Fruit fly (Drosophila melanogaster) whole organism, wandering third instar larva: Measurements from ENCODE around the gene GluRIIB.

Source experiments
- CG32264 ChIP-seq: fragments of 200-800 bp; sonication (Bioruptor generic); optimal IDR thresholded peaks from 2 replicates; lab custom pipeline; 2016; ENCODE audit warnings: missing biosample characterization, missing genetic modification characterization
- CrebA ChIP-seq: fragments of 200-800 bp; sonication (Bioruptor generic); optimal IDR thresholded peaks from 2 replicates; lab custom pipeline; 2016; ENCODE audit warnings: missing biosample characterization, mild to moderate bottlenecking, missing genetic modification characterization, borderline replicate concordance
- Dfd ChIP-seq: fragments of >200 bp; optimal IDR thresholded peaks from 2 replicates; lab custom pipeline; 2017; ENCODE audit warnings: missing biosample characterization, missing genetic modification characterization
- GATAd ChIP-seq: sonication (Bioruptor generic); optimal IDR thresholded peaks from 2 replicates; lab custom pipeline; 2016; ENCODE audit warnings: missing biosample characterization, missing genetic modification characterization
- HLH106 ChIP-seq: fragments of 200-800 bp; optimal IDR thresholded peaks from 3 replicates; lab custom pipeline; 2019; ENCODE audit warnings: missing biosample characterization, mild to moderate bottlenecking, missing genetic modification characterization, moderate library complexity
- Hnf4 ChIP-seq: fragments of 200-800 bp; sonication (Bioruptor generic); optimal IDR thresholded peaks from 2 replicates; lab custom pipeline; 2016; ENCODE audit warnings: missing biosample characterization, mild to moderate bottlenecking, missing genetic modification characterization
- Hr78 ChIP-seq: fragments of >200 bp; optimal IDR thresholded peaks from 2 replicates; lab custom pipeline; 2017; ENCODE audit warnings: missing biosample characterization, missing genetic modification characterization
- Hr83 ChIP-seq: fragments of 200-300 bp; sonication (Bioruptor generic); optimal IDR thresholded peaks from 2 replicates; lab custom pipeline; 2016; ENCODE audit warnings: missing biosample characterization, mild to moderate bottlenecking, missing genetic modification characterization, moderate library complexity; ENCODE audit not compliant: poor library complexity, severe bottlenecking
- Mio ChIP-seq: sonication (Bioruptor generic); optimal IDR thresholded peaks from 2 replicates; lab custom pipeline; 2016; ENCODE audit warnings: missing biosample characterization, missing genetic modification characterization
- N ChIP-seq: fragments of >200 bp; optimal IDR thresholded peaks from 2 replicates; lab custom pipeline; 2018; ENCODE audit warnings: missing biosample characterization, missing external identifiers, missing genetic modification characterization
- OdsH ChIP-seq: fragments of 200-800 bp; sonication (Bioruptor generic); optimal IDR thresholded peaks from 2 replicates; lab custom pipeline; 2016; ENCODE audit warnings: missing biosample characterization, mild to moderate bottlenecking, missing genetic modification characterization
- Rel ChIP-seq, 2 experiments: fragments of 200-800 bp; sonication (Bioruptor generic) in 1 of 2; optimal IDR thresholded peaks; 2 replicates in 1 of 2; 3 replicates in 1 of 2; lab custom pipeline; 2016 to 2019; ENCODE audit warnings: mild to moderate bottlenecking in 2 of 2, missing biosample characterization in 2 of 2, missing genetic modification characterization in 2 of 2, moderate library complexity in 1 of 2
- Sp1 ChIP-seq: fragments of 200-800 bp; sonication (Bioruptor generic); optimal IDR thresholded peaks from 3 replicates; lab custom pipeline; 2019; ENCODE audit warnings: missing biosample characterization, mild to moderate bottlenecking, missing genetic modification characterization, moderate library complexity
- Vsx2 ChIP-seq: fragments of 200-300, 225-300 bp; sonication (Bioruptor generic); optimal IDR thresholded peaks from 2 replicates; lab custom pipeline; 2018; ENCODE audit warnings: missing biosample characterization, missing genetic modification characterization; ENCODE audit not compliant: partially characterized antibody
- br ChIP-seq: fragments of 200-800 bp; sonication (Bioruptor generic); optimal IDR thresholded peaks from 2 replicates; lab custom pipeline; 2016; ENCODE audit warnings: missing biosample characterization, missing genetic modification characterization
- dmrt93B ChIP-seq: fragments of 200-800 bp; sonication (Bioruptor generic); optimal IDR thresholded peaks from 2 replicates; lab custom pipeline; 2018; ENCODE audit warnings: missing biosample characterization, mild to moderate bottlenecking, missing genetic modification characterization
- ey ChIP-seq: fragments of 200-800 bp; sonication (Bioruptor generic); optimal IDR thresholded peaks from 2 replicates; lab custom pipeline; 2016; ENCODE audit warnings: missing biosample characterization, missing genetic modification characterization
- foxo ChIP-seq, 2 experiments: fragments of 200-800 bp; sonication (Bioruptor generic); optimal IDR thresholded peaks; 2 replicates in 1 of 2; 3 replicates in 1 of 2; lab custom pipeline; 2016 to 2017; ENCODE audit warnings: missing biosample characterization in 2 of 2, missing genetic modification characterization in 2 of 2
- fru ChIP-seq: fragments of 200-800 bp; sonication (Bioruptor generic); optimal IDR thresholded peaks from 3 replicates; lab custom pipeline; 2016; ENCODE audit warnings: missing biosample characterization, mild to moderate bottlenecking, missing genetic modification characterization
- h ChIP-seq: fragments of 200-800 bp; sonication (Bioruptor generic); optimal IDR thresholded peaks from 3 replicates; lab custom pipeline; 2016; ENCODE audit warnings: missing biosample characterization, mild to moderate bottlenecking, missing genetic modification characterization
- jim ChIP-seq: fragments of 175-275, 200-325 bp; sonication (Bioruptor generic); optimal IDR thresholded peaks from 2 replicates; lab custom pipeline; 2016; ENCODE audit warnings: missing biosample characterization, mild to moderate bottlenecking, missing genetic modification characterization
- lola ChIP-seq: fragments of >200 bp; optimal IDR thresholded peaks from 2 replicates; lab custom pipeline; 2017; ENCODE audit warnings: missing biosample characterization, missing genetic modification characterization
- pan ChIP-seq: fragments of >200 bp; optimal IDR thresholded peaks from 2 replicates; lab custom pipeline; 2017
- psq ChIP-seq: fragments of 200-800 bp; sonication (Bioruptor generic); optimal IDR thresholded peaks from 3 replicates; lab custom pipeline; 2017; ENCODE audit warnings: missing biosample characterization, mild to moderate bottlenecking, missing genetic modification characterization, moderate library complexity
- rgr ChIP-seq: fragments of 200-800 bp; sonication (Bioruptor generic); optimal IDR thresholded peaks from 3 replicates; lab custom pipeline; 2016; ENCODE audit warnings: missing biosample characterization, mild to moderate bottlenecking, missing genetic modification characterization
- tai ChIP-seq: sonication (Bioruptor generic); optimal IDR thresholded peaks from 2 replicates; lab custom pipeline; 2016; ENCODE audit warnings: missing biosample characterization, missing genetic modification characterization
- usp ChIP-seq: fragments of >200 bp; optimal IDR thresholded peaks from 2 replicates; lab custom pipeline; 2017; ENCODE audit warnings: missing biosample characterization, missing genetic modification characterization
- woc ChIP-seq: sonication (Bioruptor generic); optimal IDR thresholded peaks from 2 replicates; lab custom pipeline; 2016; ENCODE audit warnings: missing biosample characterization, mild to moderate bottlenecking, missing genetic modification characterization

GluRIIB gene

dm6 chr2L:5551538-5551937, 7.6 kb upstream of the GluRIIB start, which contains the start of gene CG18269:
Gene CG18269 (plus strand): TSS chr2L:5551838.
- TF ChIP-seq br (GFP tag; lab: Kevin White, UChicago): no peak

DNA sequence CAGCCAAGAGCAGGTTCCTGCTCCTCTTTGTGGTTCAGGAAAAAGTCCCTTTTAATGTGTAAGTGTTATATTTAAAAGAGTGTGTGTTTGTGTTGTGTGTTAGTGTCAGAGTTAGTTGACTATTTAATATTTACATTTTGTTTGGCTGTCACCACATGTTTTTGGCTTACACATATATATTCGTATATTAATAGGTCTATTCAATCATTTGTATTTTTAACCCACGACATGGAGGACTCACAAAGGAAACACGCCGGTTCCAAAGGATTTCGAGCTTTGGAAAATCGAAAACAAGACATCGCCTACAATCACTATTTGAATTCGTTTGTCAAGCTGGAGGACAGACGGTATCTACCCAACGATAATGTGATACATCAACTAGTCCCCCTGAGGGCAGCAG, 5.4 kb upstream of the GluRIIB start, which contains the start of the genes CG14013 and CG14017:
Gene CG14013, minus strand, starts transcription at position 101 of the 400 bp plus-strand sequence.
Gene CG14017, plus strand, starts transcription at position 148 of the 400 bp plus-strand sequence.
- no peak for TF ChIP-seq Hr83 (GFP tag; lab: Kevin White, UChicago)
- no peak for TF ChIP-seq psq (GFP tag; lab: Kevin White, UChicago)
- no peak for TF ChIP-seq Vsx2 (GFP tag; lab: Kevin White, UChicago)
- no peak for TF ChIP-seq N (GFP tag; lab: Kevin White, UChicago)
- no peak for TF ChIP-seq lola (GFP tag; lab: Kevin White, UChicago)
- TF ChIP-seq pan (lab: Kevin White, UChicago): no peak
- TF ChIP-seq foxo (GFP tag; optimal IDR thresholded peaks at IDR 0.05; lab: Kevin White, UChicago): no peak
- TF ChIP-seq CG32264 (GFP tag; lab: Kevin White, UChicago): no peak
- TF ChIP-seq Mio: no peak
- TF ChIP-seq Sp1 (GFP tag; lab: Kevin White, UChicago): no peak
- TF ChIP-seq usp: no peak
- no peak for TF ChIP-seq h (GFP tag; lab: Kevin White, UChicago)

dm6 chr2L:5554818-5555217, 4.3 kb upstream of the GluRIIB start, which contains the start of gene GluRIIA:
Gene GluRIIA (plus strand): TSS chr2L:5555072.
- TF ChIP-seq OdsH (GFP tag; lab: Kevin White, UChicago) (no peak), br (GFP tag; lab: Kevin White, UChicago) (no peak), HLH106 (tag; lab: Kevin White, UChicago) (no peak), Vsx2 (GFP tag; lab: Kevin White, UChicago) (no peak), Hr78 (GFP tag; lab: Kevin White, UChicago) (no peak), woc (no peak)

DNA sequence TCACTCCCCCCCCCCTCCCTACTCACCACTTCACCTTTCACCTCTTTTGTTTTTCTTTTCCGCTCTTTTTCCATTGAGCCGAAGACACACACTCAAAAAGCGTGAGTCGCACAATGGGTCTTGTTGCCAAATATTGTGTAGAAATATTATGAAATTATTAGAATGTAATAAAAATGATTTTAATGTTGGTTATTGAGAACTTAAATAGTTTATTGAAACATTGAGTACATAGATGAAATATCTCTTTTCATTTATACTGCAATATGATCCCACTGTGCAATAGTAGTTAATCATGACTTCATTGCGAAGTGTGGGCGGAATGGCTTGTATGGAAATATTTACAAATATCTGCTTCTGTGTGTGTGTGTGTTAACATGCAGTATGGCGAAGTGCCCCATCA, 8.0 kb downstream of the GluRIIB start:
- no peak for TF ChIP-seq ey (GFP tag; lab: Kevin White, UChicago)
- no peak for TF ChIP-seq OdsH (GFP tag; lab: Kevin White, UChicago)
- no peak for TF ChIP-seq woc
- no peak for TF ChIP-seq Rel (GFP tag; optimal IDR thresholded peaks at IDR 0.05; lab: Kevin White, UChicago)
- no peak for TF ChIP-seq Rel (tag; optimal IDR thresholded peaks at IDR 0.05; lab: Kevin White, UChicago)
- TF ChIP-seq HLH106 (tag; lab: Kevin White, UChicago): peak; percentile 14
- peak in 1 of 2 experiments; percentile 2 for TF ChIP-seq foxo (GFP tag; optimal IDR thresholded peaks at IDR 0.05; lab: Kevin White, UChicago)
- TF ChIP-seq, all 38 proteins: peak for 2

DNA sequence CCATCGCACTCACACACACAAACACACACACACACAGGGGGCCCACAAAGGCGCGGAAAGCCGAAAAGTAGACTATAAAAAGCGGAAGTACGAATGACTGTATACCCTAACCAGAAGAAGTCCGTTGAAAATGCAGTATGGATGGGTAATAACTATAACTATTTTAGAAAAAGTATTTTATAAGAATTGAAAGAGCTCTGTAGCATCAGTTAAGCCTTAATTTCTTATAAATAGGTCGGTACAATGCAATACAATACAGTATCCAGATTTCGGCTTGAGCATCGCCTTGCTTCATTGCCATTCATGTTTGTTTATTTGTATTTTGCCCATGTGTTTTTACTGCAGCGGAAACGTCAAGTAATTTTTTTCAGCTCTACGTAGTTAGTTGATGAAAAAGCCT, 10.4 kb downstream of the GluRIIB start:
- TF ChIP-seq lola (GFP tag; lab: Kevin White, UChicago) (no peak), Hr83 (GFP tag; lab: Kevin White, UChicago) (no peak), CG32264 (GFP tag; lab: Kevin White, UChicago) (no peak), Vsx2 (GFP tag; lab: Kevin White, UChicago) (no peak), br (GFP tag; lab: Kevin White, UChicago) (no peak), usp (no peak), GATAd (GFP tag; lab: Kevin White, UChicago) (no peak), Hr78 (GFP tag; lab: Kevin White, UChicago) (no peak), N (GFP tag; lab: Kevin White, UChicago) (no peak), rgr (peak; percentile 24), foxo (GFP tag; optimal IDR thresholded peaks at IDR 0.05; lab: Kevin White, UChicago) (peak in 1 of 2 experiments; percentile 34), tai (GFP tag; lab: Kevin White, UChicago) (no peak), CrebA (no peak), Mio (no peak), Dfd (GFP tag; lab: Kevin White, UChicago) (peak; percentile 53), psq (GFP tag; lab: Kevin White, UChicago) (no peak), dmrt93B (GFP tag; lab: Kevin White, UChicago) (peak; percentile 12), jim (GFP tag; lab: Kevin White, UChicago) (no peak), fru (GFP tag; lab: Kevin White, UChicago) (peak; percentile 40), h (GFP tag; lab: Kevin White, UChicago) (peak; percentile 35), ey (GFP tag; lab: Kevin White, UChicago) (peak; percentile 32), HLH106 (tag; lab: Kevin White, UChicago) (peak; percentile 54), Hnf4 (GFP tag; lab: Kevin White, UChicago) (no peak), OdsH (GFP tag; lab: Kevin White, UChicago) (peak; percentile 23), woc (no peak)
